Fruit fly (Drosophila melanogaster) whole organism, embryonic: ENCODE measurements around the gene CG42716.

ENCODE experiments used
- CG10209 ChIP-seq: fragments of 200-800 bp; sonication (Bioruptor generic); optimal IDR thresholded peaks from 3 replicates; lab custom pipeline; 2017; ENCODE audit warnings: missing biosample characterization, mild to moderate bottlenecking, missing genetic modification characterization, missing genetic modification reagents
- CG12071 ChIP-seq: fragments of 200-800 bp; sonication (Bioruptor generic); optimal IDR thresholded peaks from 3 replicates; lab custom pipeline; 2018; ENCODE audit warnings: missing biosample characterization, mild to moderate bottlenecking, missing genetic modification characterization
- CG12219 ChIP-seq: fragments of 200-800 bp; sonication (Bioruptor generic); optimal IDR thresholded peaks from 3 replicates; lab custom pipeline; 2018; ENCODE audit warnings: missing biosample characterization, mild to moderate bottlenecking, missing genetic modification characterization
- CG14667 ChIP-seq: fragments of 200-800 bp; sonication (Bioruptor generic); IDR thresholded peaks from 2 replicates; pipeline ENCODE4 v1.3.6; 2022; ENCODE audit warnings: missing biosample characterization, missing genetic modification characterization
- CG14710 ChIP-seq: fragments of 200-800 bp; sonication (Bioruptor generic); optimal IDR thresholded peaks from 3 replicates; lab custom pipeline; 2019; ENCODE audit warnings: missing biosample characterization, mild to moderate bottlenecking, missing genetic modification characterization, moderate library complexity
- CG1603 ChIP-seq: fragments of 200-800 bp; sonication (Bioruptor generic); optimal IDR thresholded peaks from 2 replicates; lab custom pipeline; 2019; ENCODE audit warnings: missing biosample characterization, mild to moderate bottlenecking, missing genetic modification characterization, moderate library complexity
- CG17385 ChIP-seq: fragments of 200-800 bp; sonication (Bioruptor generic); optimal IDR thresholded peaks from 3 replicates; lab custom pipeline; 2018; ENCODE audit warnings: missing biosample characterization, mild to moderate bottlenecking, missing genetic modification characterization
- CG17829 ChIP-seq: fragments of 200-800 bp; optimal IDR thresholded peaks from 2 replicates; lab custom pipeline; 2019; ENCODE audit warnings: missing biosample characterization, mild to moderate bottlenecking, missing genetic modification characterization, moderate library complexity
- CG17912 ChIP-seq: fragments of 200-800 bp; sonication (Bioruptor generic); optimal IDR thresholded peaks from 2 replicates; lab custom pipeline; 2018; ENCODE audit warnings: missing biosample characterization, mild to moderate bottlenecking, missing genetic modification characterization
- CG30403 ChIP-seq: fragments of 200-800 bp; sonication (Bioruptor generic); optimal IDR thresholded peaks from 3 replicates; lab custom pipeline; 2016; ENCODE audit warnings: missing biosample characterization, missing genetic modification characterization
- CG31224 ChIP-seq: fragments of 200-800 bp; sonication (Bioruptor generic); IDR thresholded peaks from 2 replicates; pipeline ENCODE4 v1.3.6; 2022; ENCODE audit warnings: missing biosample characterization, missing genetic modification characterization
- CG31365 ChIP-seq: fragments of 200-800 bp; sonication (Bioruptor generic); optimal IDR thresholded peaks from 2 replicates; lab custom pipeline; 2018; ENCODE audit warnings: missing biosample characterization, mild to moderate bottlenecking, missing genetic modification characterization
- CG3163 ChIP-seq: fragments of 200-800 bp; sonication (Bioruptor generic); optimal IDR thresholded peaks from 3 replicates; lab custom pipeline; 2016; ENCODE audit warnings: missing biosample characterization, missing genetic modification characterization
- CG33213 ChIP-seq: fragments of 200-800 bp; sonication (Bioruptor generic); optimal IDR thresholded peaks from 3 replicates; lab custom pipeline; 2016; ENCODE audit warnings: missing biosample characterization, missing genetic modification characterization
- CG3847 ChIP-seq: fragments of 200-800 bp; sonication (Bioruptor generic); IDR thresholded peaks from 2 replicates; pipeline ENCODE4 v1.3.6; 2022; ENCODE audit warnings: missing biosample characterization, missing genetic modification characterization
- CG5953 ChIP-seq: fragments of 200-800 bp; sonication (Bioruptor generic); IDR thresholded peaks from 2 replicates; pipeline ENCODE4 v1.3.6; 2022; ENCODE audit warnings: missing biosample characterization, missing genetic modification characterization
- CG6272 ChIP-seq: fragments of 200-800 bp; sonication (Bioruptor generic); IDR thresholded peaks from 2 replicates; pipeline ENCODE4 v1.3.6; 2022; ENCODE audit warnings: missing biosample characterization, missing genetic modification characterization
- D ChIP-seq, 2 experiments: fragments of 200-800 bp in 1 of 2; fragments of >200 bp in 1 of 2; sonication (Bioruptor generic) in 1 of 2; optimal IDR thresholded peaks; 2 replicates in 1 of 2; 3 replicates in 1 of 2; lab custom pipeline; 2017; ENCODE audit warnings: mild to moderate bottlenecking in 1 of 2, missing biosample characterization in 1 of 2, missing genetic modification characterization in 1 of 2, missing genetic modification reagents in 1 of 2
- Dbx ChIP-seq: fragments of 200-800 bp; sonication (Bioruptor generic); IDR thresholded peaks from 3 replicates; pipeline ENCODE4 v1.3.6; 2022; ENCODE audit warnings: missing biosample characterization, missing genetic modification characterization
- Deaf1 ChIP-seq: fragments of 200-800 bp; optimal IDR thresholded peaks from 3 replicates; lab custom pipeline; 2019; ENCODE audit warnings: missing biosample characterization, mild to moderate bottlenecking, missing genetic modification characterization, moderate library complexity
- Ets97D ChIP-seq: fragments of 200-800 bp; sonication (Bioruptor generic); optimal IDR thresholded peaks from 3 replicates; lab custom pipeline; 2016; ENCODE audit warnings: missing biosample characterization, missing genetic modification characterization
- MBD-R2 ChIP-seq: fragments of 200-800 bp; sonication (Bioruptor generic); IDR thresholded peaks from 2 replicates; pipeline ENCODE4 v1.3.6; 2022; ENCODE audit warnings: missing biosample characterization, missing genetic modification characterization
- NFAT ChIP-seq: fragments of 200-800 bp; sonication (Bioruptor generic); IDR thresholded peaks from 2 replicates; pipeline ENCODE4 v1.3.6; 2022; ENCODE audit warnings: missing biosample characterization, missing genetic modification characterization
- Nf-YC ChIP-seq: fragments of 200-800 bp; optimal IDR thresholded peaks from 3 replicates; lab custom pipeline; 2019; ENCODE audit warnings: missing biosample characterization, mild to moderate bottlenecking, missing genetic modification characterization, moderate library complexity
- PHDP ChIP-seq: fragments of 200-800 bp; sonication (Bioruptor generic); optimal IDR thresholded peaks from 3 replicates; lab custom pipeline; 2018; ENCODE audit warnings: missing biosample characterization, mild to moderate bottlenecking, missing genetic modification characterization, moderate library complexity
- Tbp ChIP-seq: fragments of >200 bp; optimal IDR thresholded peaks from 2 replicates; lab custom pipeline; 2018; ENCODE audit warnings: missing biosample characterization, missing genetic modification characterization
- Xbp1 ChIP-seq: fragments of 200-800 bp; sonication (Bioruptor generic); optimal IDR thresholded peaks from 3 replicates; lab custom pipeline; 2016; ENCODE audit warnings: missing biosample characterization, mild to moderate bottlenecking, missing genetic modification characterization
- bsh ChIP-seq, 2 experiments: fragments of 200-800 bp; sonication (Bioruptor generic); optimal IDR thresholded peaks; 2 replicates each; lab custom pipeline; 2017 to 2018; ENCODE audit warnings: mild to moderate bottlenecking in 2 of 2, missing biosample characterization in 2 of 2, missing genetic modification characterization in 2 of 2, moderate library complexity in 1 of 2
- chm ChIP-seq: fragments of 200-800 bp; sonication (Bioruptor generic); IDR thresholded peaks from 2 replicates; pipeline ENCODE4 v1.3.6; 2022; ENCODE audit warnings: missing biosample characterization, missing genetic modification characterization
- ci ChIP-seq: fragments of 200-800 bp; sonication (Bioruptor generic); IDR thresholded peaks from 3 replicates; pipeline ENCODE4 v1.3.6; 2022; ENCODE audit warnings: missing biosample characterization, missing genetic modification characterization
- dimm ChIP-seq: fragments of 200-800 bp; sonication (Bioruptor generic); IDR thresholded peaks from 2 replicates; pipeline ENCODE4 v1.3.6; 2022; ENCODE audit warnings: missing biosample characterization, missing genetic modification characterization
- disco-r ChIP-seq: fragments of 200-800 bp; sonication (Bioruptor generic); optimal IDR thresholded peaks from 2 replicates; lab custom pipeline; 2016; ENCODE audit warnings: missing biosample characterization, missing genetic modification characterization
- dysf ChIP-seq: fragments of 200-800 bp; sonication (Bioruptor generic); IDR thresholded peaks from 3 replicates; pipeline ENCODE4 v1.3.6; 2022; ENCODE audit warnings: missing biosample characterization, missing genetic modification characterization
- ems ChIP-seq: fragments of 200-800 bp; sonication (Bioruptor generic); optimal IDR thresholded peaks from 3 replicates; lab custom pipeline; 2016; ENCODE audit warnings: missing biosample characterization, missing genetic modification characterization
- ftz-f1 ChIP-seq: fragments of 200-800 bp; sonication (Bioruptor generic); optimal IDR thresholded peaks from 2 replicates; lab custom pipeline; 2016; ENCODE audit warnings: missing biosample characterization, missing genetic modification characterization
- gcm2 ChIP-seq: fragments of 200-800 bp; sonication (Bioruptor generic); optimal IDR thresholded peaks from 2 replicates; lab custom pipeline; 2016; ENCODE audit warnings: missing biosample characterization, missing genetic modification characterization
- ham ChIP-seq: fragments of 200-800 bp; sonication (Bioruptor generic); IDR thresholded peaks from 2 replicates; pipeline ENCODE4 v1.3.6; 2022; ENCODE audit warnings: missing biosample characterization, missing genetic modification characterization
- hbn ChIP-seq: fragments of 200-800 bp; sonication (Bioruptor generic); IDR thresholded peaks from 2 replicates; pipeline ENCODE4 v1.3.6; 2022; ENCODE audit warnings: missing biosample characterization, missing genetic modification characterization; ENCODE audit not compliant: partially characterized antibody
- insv ChIP-seq, 2 experiments: fragments of 200-800 bp; sonication (Bioruptor generic); optimal IDR thresholded peaks; 3 replicates each; lab custom pipeline; 2016 to 2018; ENCODE audit warnings: missing biosample characterization in 2 of 2, missing genetic modification characterization in 2 of 2
- inv ChIP-seq: fragments of 200-800 bp; sonication (Bioruptor generic); IDR thresholded peaks from 2 replicates; pipeline ENCODE4 v1.3.6; 2022; ENCODE audit warnings: missing biosample characterization, missing genetic modification characterization; ENCODE audit not compliant: partially characterized antibody
- peb ChIP-seq: fragments of 200-800 bp; sonication (Bioruptor generic); IDR thresholded peaks from 2 replicates; pipeline ENCODE4 v1.3.6; 2022; ENCODE audit warnings: missing biosample characterization, missing genetic modification characterization
- sna ChIP-seq: fragments of 200-800 bp; sonication (Bioruptor generic); IDR thresholded peaks from 2 replicates; pipeline ENCODE4 v1.3.6; 2022; ENCODE audit warnings: missing biosample characterization, missing genetic modification characterization; ENCODE audit not compliant: partially characterized antibody
- sob ChIP-seq: fragments of 200-800 bp; sonication (Bioruptor generic); IDR thresholded peaks from 2 replicates; pipeline ENCODE4 v1.3.6; 2022; ENCODE audit warnings: missing biosample characterization, missing genetic modification characterization
- stc ChIP-seq: fragments of 200-800 bp; sonication (Bioruptor generic); IDR thresholded peaks from 2 replicates; pipeline ENCODE4 v1.3.6; 2022; ENCODE audit warnings: missing biosample characterization, missing genetic modification characterization
- tll ChIP-seq, 2 experiments: fragments of 200-800 bp in 1 of 2; fragments of >200 bp in 1 of 2; sonication (Bioruptor generic) in 1 of 2; optimal IDR thresholded peaks; 2 replicates each; lab custom pipeline; 2017 to 2019; ENCODE audit warnings: missing biosample characterization in 2 of 2, missing genetic modification characterization in 2 of 2, mild to moderate bottlenecking in 1 of 2, moderate library complexity in 1 of 2
- toy ChIP-seq: fragments of 200-800 bp; sonication (Bioruptor generic); IDR thresholded peaks from 2 replicates; pipeline ENCODE4 v1.3.6; 2022; ENCODE audit warnings: missing biosample characterization, missing genetic modification characterization
- unc-4 ChIP-seq: fragments of 200-800 bp; sonication (Bioruptor generic); IDR thresholded peaks from 2 replicates; pipeline ENCODE4 v1.3.6; 2022; ENCODE audit warnings: missing biosample characterization, missing genetic modification characterization; ENCODE audit not compliant: partially characterized antibody
- usp ChIP-seq: fragments of >200 bp; optimal IDR thresholded peaks from 2 replicates; lab custom pipeline; 2017; ENCODE audit warnings: missing biosample characterization, missing genetic modification characterization
- zfh1 ChIP-seq: fragments of 200-800 bp; sonication (Bioruptor generic); IDR thresholded peaks from 3 replicates; pipeline ENCODE4 v1.3.6; 2022; ENCODE audit warnings: missing biosample characterization, missing genetic modification characterization
- zfh2 ChIP-seq: fragments of 200-800 bp; sonication (Bioruptor generic); optimal IDR thresholded peaks from 2 replicates; lab custom pipeline; 2016; ENCODE audit warnings: missing biosample characterization, missing genetic modification characterization

The CG42716 gene

dm6 chr3L:16021064-16021683, 12.4 kb upstream of the CG42716 start (continued):
- peak; percentile 36; the same call in 1 of the 2 replicates for TF ChIP-seq peb
- no peak for TF ChIP-seq toy (GFP tag; lab: Robert Waterston, UW)
- TF ChIP-seq ftz-f1 (GFP tag; lab: Kevin White, UChicago): no peak
- peak; percentile 82 for TF ChIP-seq CG14710 (tag; lab: Kevin White, UChicago)
- TF ChIP-seq ham: no peak
- TF ChIP-seq CG3163 (GFP tag; lab: Kevin White, UChicago): peak; percentile 28
- peak in 1 of 2 experiments; percentile 74 for TF ChIP-seq bsh (GFP tag; optimal IDR thresholded peaks at IDR 0.05; lab: Kevin White, UChicago)
- no peak for TF ChIP-seq hbn (GFP tag; lab: Robert Waterston, UW)
- TF ChIP-seq CG10209 (GFP tag; lab: Kevin White, UChicago): peak; percentile 42
- no peak for TF ChIP-seq dimm (GFP tag; lab: Robert Waterston, UW)
- no peak for TF ChIP-seq Deaf1 (tag; lab: Kevin White, UChicago)
- no peak for TF ChIP-seq PHDP (tag; lab: Kevin White, UChicago)
- TF ChIP-seq tll (GFP tag; optimal IDR thresholded peaks at IDR 0.05; lab: Kevin White, UChicago): peak in 1 of 2 experiments; percentile 31
- peak; percentile 47 for TF ChIP-seq Xbp1 (GFP tag; lab: Kevin White, UChicago)
- TF ChIP-seq CG17829 (tag; lab: Kevin White, UChicago): peak; percentile 81
- no peak for TF ChIP-seq ems (GFP tag; lab: Kevin White, UChicago)
- TF ChIP-seq stc (GFP tag; lab: Robert Waterston, UW): no peak
- TF ChIP-seq Dbx (GFP tag; lab: Robert Waterston, UW): no peak
- peak; percentile 6 for TF ChIP-seq CG17385 (GFP tag; lab: Kevin White, UChicago)
- no peak for TF ChIP-seq insv (GFP tag; optimal IDR thresholded peaks at IDR 0.05; lab: Kevin White, UChicago)
- TF ChIP-seq CG33213 (GFP tag; lab: Kevin White, UChicago): peak; percentile 1
- no peak for TF ChIP-seq NFAT
- peak; percentile 68 for TF ChIP-seq D (optimal IDR thresholded peaks at IDR 0.05; lab: Kevin White, UChicago)
- peak; percentile 63 for TF ChIP-seq D (GFP tag; optimal IDR thresholded peaks at IDR 0.05; lab: Kevin White, UChicago)
- TF ChIP-seq ci (GFP tag; lab: Robert Waterston, UW): peak; percentile 73
- peak; percentile 36; the same call in 1 of the 3 replicates for TF ChIP-seq dysf (GFP tag; lab: Robert Waterston, UW)
- no peak for TF ChIP-seq unc-4 (GFP tag; lab: Robert Waterston, UW)
- peak; percentile 54; the same call in 1 of the 2 replicates for TF ChIP-seq chm (GFP tag; lab: Robert Waterston, UW)
- peak; percentile 39 for TF ChIP-seq CG12219 (GFP tag; lab: Kevin White, UChicago)
- 0 out of 2 replicates have a peak, but pooled peaks have one; percentile 7 for TF ChIP-seq CG14667 (GFP tag; lab: Robert Waterston, UW)
- no peak for TF ChIP-seq CG31365 (tag; lab: Kevin White, UChicago)
- no peak for TF ChIP-seq CG12071
- TF ChIP-seq zfh1: peak; percentile 71
- no peak for TF ChIP-seq Nf-YC
- no peak for TF ChIP-seq sna (GFP tag; lab: Robert Waterston, UW)
- TF ChIP-seq MBD-R2 (GFP tag; lab: Robert Waterston, UW): no peak
- no peak for TF ChIP-seq CG5953 (GFP tag; lab: Robert Waterston, UW)
- TF ChIP-seq zfh2: no peak
- TF ChIP-seq CG6272: no peak
- peak; percentile 87 for TF ChIP-seq CG1603 (tag; lab: Kevin White, UChicago)
- TF ChIP-seq sob (GFP tag; lab: Robert Waterston, UW): no peak
- TF ChIP-seq CG31224: no peak
- TF ChIP-seq disco-r (GFP tag; lab: Kevin White, UChicago): peak; percentile 16
- TF ChIP-seq Tbp (GFP tag; lab: Kevin White, UChicago): no peak
- TF ChIP-seq Ets97D: no peak
- no peak for TF ChIP-seq usp (GFP tag; lab: Kevin White, UChicago)
- no peak for TF ChIP-seq inv (GFP tag; lab: Robert Waterston, UW)
- no peak for TF ChIP-seq CG17912 (GFP tag; lab: Kevin White, UChicago)
- no peak for TF ChIP-seq gcm2 (GFP tag; lab: Kevin White, UChicago)
- peak; percentile 52 for TF ChIP-seq CG30403
- TF ChIP-seq CG3847 (GFP tag; lab: Robert Waterston, UW): no peak
